Fruit fly (Drosophila melanogaster): ENCODE data around the gene CG32104.

Gene CG32104

DNA sequence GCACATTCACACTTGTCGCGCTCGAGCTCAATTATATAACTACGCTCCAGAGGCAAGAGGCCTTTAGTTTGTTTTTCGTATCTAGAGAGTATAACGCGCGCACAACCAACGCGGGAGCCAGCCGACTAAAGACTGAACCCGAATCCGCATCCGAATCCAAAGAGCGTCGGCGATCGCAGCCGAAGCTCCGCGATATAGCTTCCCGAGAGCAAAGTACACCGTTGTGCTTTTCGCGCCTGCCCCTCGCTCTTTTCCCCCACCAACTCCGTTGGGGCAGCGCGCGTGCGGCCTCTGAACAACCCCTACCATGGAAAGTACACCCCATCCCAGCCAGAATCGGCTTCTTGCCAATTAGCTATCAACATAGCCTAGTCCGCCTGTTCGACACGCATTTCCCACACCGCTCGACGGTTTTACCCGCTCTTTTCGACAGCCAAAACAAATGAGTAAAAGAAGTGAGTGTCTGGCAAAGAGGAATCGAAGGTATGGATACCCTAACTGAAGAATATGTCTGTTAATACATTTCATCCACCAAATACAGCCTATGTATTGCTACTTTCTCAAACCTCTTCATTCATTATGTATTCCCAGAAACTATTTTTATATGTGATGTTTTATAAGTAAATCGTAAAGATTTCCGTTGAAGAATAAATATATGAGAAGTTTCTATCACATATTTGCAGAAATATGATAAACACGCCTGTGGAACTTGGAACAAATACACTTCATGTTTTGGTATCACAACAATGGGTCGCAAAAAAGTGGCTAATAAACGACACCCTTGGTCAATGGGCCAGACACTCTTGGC, 9.6 kb upstream of the CG32104 start (continued):
- TF ChIP-seq CG9215 (GFP tag; IDR thresholded peaks at IDR 0.05) (peak; percentile 63), CG3995 (GFP tag; optimal IDR thresholded peaks at IDR 0.05) (no peak), CG17912 (GFP tag; optimal IDR thresholded peaks at IDR 0.05) (peak; percentile 38), exex (tag; optimal IDR thresholded peaks at IDR 0.05) (peak; percentile 65), wdn (GFP tag; IDR thresholded peaks at IDR 0.05) (0 out of 2 replicates have a peak, but pooled peaks have one; percentile 26), bowl (GFP tag; IDR thresholded peaks at IDR 0.05) (peak; percentile 56; the same call in 1 of the 2 replicates), CG9932 (GFP tag; IDR thresholded peaks at IDR 0.05) (peak; percentile 57), CG6854 (GFP tag; optimal IDR thresholded peaks at IDR 0.05) (no peak), CG15514 (GFP tag; optimal IDR thresholded peaks at IDR 0.05) (peak; percentile 66), inv (GFP tag; IDR thresholded peaks at IDR 0.05; ENCODE audit: partially characterized antibody) (peak; percentile 7; the same call in 1 of the 2 replicates), Med (GFP tag) (peak; percentile 88), sim (GFP tag; IDR thresholded peaks at IDR 0.05) (no peak), CG2199 (GFP tag; IDR thresholded peaks at IDR 0.05) (no peak), CG14860 (GFP tag; IDR thresholded peaks at IDR 0.05; ENCODE audit: partially characterized antibody) (no peak), CG10321 (GFP tag; IDR thresholded peaks at IDR 0.05) (no peak), vvl (GFP tag; IDR thresholded peaks at IDR 0.05) (peak; percentile 64), CG7786 (GFP tag; optimal IDR thresholded peaks at IDR 0.05) (peak; percentile 26), gcm (GFP tag; optimal IDR thresholded peaks at IDR 0.05) (peak; percentile 49), CoRest (tag; optimal IDR thresholded peaks at IDR 0.05) (no peak), HLH54F (GFP tag; optimal IDR thresholded peaks at IDR 0.05) (peak; percentile 38), PHDP (tag; optimal IDR thresholded peaks at IDR 0.05) (peak; percentile 4), ci (GFP tag; IDR thresholded peaks at IDR 0.05) (peak; percentile 87), Fer2 (tag; optimal IDR thresholded peaks at IDR 0.05) (no peak), hbn (GFP tag; IDR thresholded peaks at IDR 0.05; ENCODE audit: partially characterized antibody) (no peak), CG4820 (GFP tag; optimal IDR thresholded peaks at IDR 0.05) (no peak), Lim3 (GFP tag; IDR thresholded peaks at IDR 0.05) (no peak), btn (GFP tag; optimal IDR thresholded peaks at IDR 0.05) (no peak), CG1792 (GFP tag; optimal IDR thresholded peaks at IDR 0.05) (no peak), CG1647 (GFP tag; optimal IDR thresholded peaks at IDR 0.05) (no peak), unpg (GFP tag; optimal IDR thresholded peaks at IDR 0.05) (no peak), Bdp1 (GFP tag; optimal IDR thresholded peaks at IDR 0.05) (no peak), run (tag; optimal IDR thresholded peaks at IDR 0.05) (no peak), Max (GFP tag; optimal IDR thresholded peaks at IDR 0.05) (no peak), CG15011 (GFP tag; optimal IDR thresholded peaks at IDR 0.05) (no peak), HLH3B (GFP tag; IDR thresholded peaks at IDR 0.05) (peak; percentile 21; the same call in 1 of the 2 replicates), CG14441 (GFP tag; IDR thresholded peaks at IDR 0.05) (no peak), CG8089 (GFP tag; optimal IDR thresholded peaks at IDR 0.05) (no peak), Side (GFP tag; optimal IDR thresholded peaks at IDR 0.05) (no peak), Hmr (GFP tag; optimal IDR thresholded peaks at IDR 0.05) (peak; percentile 66), YL-1 (GFP tag; optimal IDR thresholded peaks at IDR 0.05) (no peak), D19B (GFP tag; optimal IDR thresholded peaks at IDR 0.05) (peak; percentile 97), ranshi (GFP tag; IDR thresholded peaks at IDR 0.05) (peak; percentile 16; the same call in 1 of the 2 replicates), grau (tag; optimal IDR thresholded peaks at IDR 0.05) (peak; percentile 22), al (GFP tag; IDR thresholded peaks at IDR 0.05) (0 out of 2 replicates have a peak, but pooled peaks have one; percentile 47), CG12071 (GFP tag; optimal IDR thresholded peaks at IDR 0.05) (peak; percentile 41), fd64A (GFP tag; optimal IDR thresholded peaks at IDR 0.05) (no peak), CG13775 (GFP tag; optimal IDR thresholded peaks at IDR 0.05) (peak; percentile 21), CHES-1-like (GFP tag; optimal IDR thresholded peaks at IDR 0.05) (no peak), Oli (tag; optimal IDR thresholded peaks at IDR 0.05) (no peak)
